Fruit fly (Drosophila melanogaster) whole organism, embryonic: ENCODE data around the gene CG34002.
A peak's percentile ranks its signal among the peaks of the same experiment; 100 is the strongest.

Experiments
- Abd-B ChIP-seq: fragments of 200-800 bp; sonication (Bioruptor generic); optimal IDR thresholded peaks from 2 replicates; lab custom pipeline; 2018; ENCODE audit warnings: missing biosample characterization, mild to moderate bottlenecking, missing genetic modification characterization, moderate library complexity
- Bdp1 ChIP-seq: fragments of 200-800 bp; sonication (Bioruptor generic); optimal IDR thresholded peaks from 3 replicates; lab custom pipeline; 2016; ENCODE audit warnings: missing biosample characterization, missing genetic modification characterization
- Bgb ChIP-seq: fragments of 200-800 bp; sonication (Bioruptor generic); IDR thresholded peaks from 2 replicates; pipeline ENCODE4 v1.3.6; 2022; ENCODE audit warnings: missing biosample characterization, missing genetic modification characterization; ENCODE audit not compliant: partially characterized antibody
- CG10321 ChIP-seq: fragments of 200-800 bp; sonication (Bioruptor generic); IDR thresholded peaks from 2 replicates; pipeline ENCODE4 v1.3.6; 2022; ENCODE audit warnings: missing biosample characterization, missing genetic modification characterization
- CG10654 ChIP-seq: fragments of 200-800 bp; sonication (Bioruptor generic); optimal IDR thresholded peaks from 2 replicates; lab custom pipeline; 2016; ENCODE audit warnings: missing biosample characterization, missing genetic modification characterization
- CG11456 ChIP-seq: fragments of 200-800 bp; sonication (Bioruptor generic); IDR thresholded peaks from 3 replicates; pipeline ENCODE4 v1.3.6; 2022; ENCODE audit warnings: missing biosample characterization, missing genetic modification characterization
- CG11696 ChIP-seq: fragments of 200-800 bp; sonication (Bioruptor generic); IDR thresholded peaks from 2 replicates; pipeline ENCODE4 v1.3.6; 2022; ENCODE audit warnings: missing biosample characterization, missing genetic modification characterization
- CG12299 ChIP-seq: fragments of 200-800 bp; sonication (Bioruptor generic); optimal IDR thresholded peaks from 2 replicates; lab custom pipeline; 2018; ENCODE audit warnings: missing biosample characterization, mild to moderate bottlenecking, missing genetic modification characterization
- CG12659 ChIP-seq: fragments of 200-800 bp; sonication (Bioruptor generic); optimal IDR thresholded peaks from 3 replicates; lab custom pipeline; 2017; ENCODE audit warnings: mild to moderate bottlenecking, missing biosample characterization, missing genetic modification reagents, missing genetic modification characterization
- CG13287 ChIP-seq: fragments of 200-800 bp; sonication (Bioruptor generic); IDR thresholded peaks from 2 replicates; pipeline ENCODE4 v1.3.6; 2022; ENCODE audit warnings: missing biosample characterization, missing genetic modification characterization; ENCODE audit not compliant: partially characterized antibody
- CG14050 ChIP-seq: fragments of 200-800 bp; sonication (Bioruptor generic); IDR thresholded peaks from 3 replicates; pipeline ENCODE4 v1.3.6; 2022; ENCODE audit warnings: missing biosample characterization, missing genetic modification characterization
- CG14667 ChIP-seq: fragments of 200-800 bp; sonication (Bioruptor generic); IDR thresholded peaks from 2 replicates; pipeline ENCODE4 v1.3.6; 2022; ENCODE audit warnings: missing biosample characterization, missing genetic modification characterization
- CG15601 ChIP-seq: fragments of 200-800 bp; sonication (Bioruptor generic); optimal IDR thresholded peaks from 3 replicates; lab custom pipeline; 2019; ENCODE audit warnings: missing biosample characterization, mild to moderate bottlenecking, missing genetic modification characterization, moderate library complexity
- CG15696 ChIP-seq: fragments of 200-800 bp; sonication (Bioruptor generic); optimal IDR thresholded peaks from 2 replicates; lab custom pipeline; 2019; ENCODE audit warnings: missing biosample characterization, mild to moderate bottlenecking, missing genetic modification characterization, moderate library complexity
- CG17186 ChIP-seq: fragments of 200-800 bp; sonication (Bioruptor generic); optimal IDR thresholded peaks from 3 replicates; lab custom pipeline; 2017; ENCODE audit warnings: missing biosample characterization, missing genetic modification reagents, missing genetic modification characterization
- CG17361 ChIP-seq: fragments of 200-800 bp; sonication (Bioruptor generic); IDR thresholded peaks from 3 replicates; pipeline ENCODE4 v1.3.6; 2022; ENCODE audit warnings: missing biosample characterization, missing genetic modification characterization
- CG4424 ChIP-seq: fragments of 200-800 bp; sonication (Bioruptor generic); optimal IDR thresholded peaks from 3 replicates; lab custom pipeline; 2016; ENCODE audit warnings: missing biosample characterization, missing genetic modification characterization
- CG4707 ChIP-seq: fragments of 200-800 bp; sonication (Bioruptor generic); optimal IDR thresholded peaks from 2 replicates; lab custom pipeline; 2018; ENCODE audit warnings: missing biosample characterization, mild to moderate bottlenecking, missing genetic modification characterization, moderate library complexity
- CG5245 ChIP-seq: fragments of 200-800 bp; sonication (Bioruptor generic); optimal IDR thresholded peaks from 3 replicates; lab custom pipeline; 2016; ENCODE audit warnings: missing biosample characterization, missing genetic modification characterization
- CG5953 ChIP-seq: fragments of 200-800 bp; sonication (Bioruptor generic); IDR thresholded peaks from 2 replicates; pipeline ENCODE4 v1.3.6; 2022; ENCODE audit warnings: missing biosample characterization, missing genetic modification characterization
- CG6813 ChIP-seq: fragments of 200-800 bp; sonication (Bioruptor generic); optimal IDR thresholded peaks from 2 replicates; lab custom pipeline; 2017; ENCODE audit warnings: missing biosample characterization, missing genetic modification characterization, mild to moderate bottlenecking, moderate library complexity, missing genetic modification reagents
- CG7963 ChIP-seq: fragments of 200-800 bp; sonication (Bioruptor generic); IDR thresholded peaks from 3 replicates; pipeline ENCODE4 v1.3.6; 2022; ENCODE audit warnings: missing biosample characterization, missing genetic modification characterization; ENCODE audit not compliant: partially characterized antibody
- CG8765 ChIP-seq: fragments of 200-800 bp; sonication (Bioruptor generic); IDR thresholded peaks from 2 replicates; pipeline ENCODE4 v1.3.6; 2022; ENCODE audit warnings: missing biosample characterization, missing genetic modification characterization
- CG9609 ChIP-seq: fragments of 200-800 bp; sonication (Bioruptor generic); optimal IDR thresholded peaks from 3 replicates; lab custom pipeline; 2016; ENCODE audit warnings: missing biosample characterization, missing genetic modification characterization
- CG9727 ChIP-seq: fragments of 200-800 bp; sonication (Bioruptor generic); optimal IDR thresholded peaks from 3 replicates; lab custom pipeline; 2017; ENCODE audit warnings: missing biosample characterization, mild to moderate bottlenecking, missing genetic modification characterization
- Dfd ChIP-seq, 2 experiments: fragments of >200 bp; optimal IDR thresholded peaks; 2 replicates each; lab custom pipeline; 2017; ENCODE audit warnings: missing biosample characterization in 2 of 2, missing genetic modification characterization in 2 of 2
- Drgx ChIP-seq: fragments of 200-800 bp; sonication (Bioruptor generic); IDR thresholded peaks from 2 replicates; pipeline ENCODE4 v1.3.6; 2022; ENCODE audit warnings: missing biosample characterization, missing genetic modification characterization
- Elba2 ChIP-seq: fragments of 200-800 bp; sonication (Bioruptor generic); optimal IDR thresholded peaks from 3 replicates; lab custom pipeline; 2016; ENCODE audit warnings: missing biosample characterization, missing genetic modification characterization
- Hsf ChIP-seq: fragments of 200-800 bp; sonication (Bioruptor generic); optimal IDR thresholded peaks from 3 replicates; lab custom pipeline; 2016; ENCODE audit warnings: missing biosample characterization, missing genetic modification characterization
- Mad ChIP-seq: fragments of 200-800 bp; sonication (Bioruptor generic); optimal IDR thresholded peaks from 2 replicates; lab custom pipeline; 2016; ENCODE audit warnings: missing biosample characterization, missing genetic modification characterization
- Rfx ChIP-seq: fragments of 200-800 bp; sonication (Bioruptor generic); IDR thresholded peaks from 2 replicates; pipeline ENCODE4 v1.3.6; 2022; ENCODE audit warnings: missing biosample characterization, missing genetic modification characterization
- Taf1 ChIP-seq: fragments of 200-800 bp; sonication (Bioruptor generic); IDR thresholded peaks from 2 replicates; pipeline ENCODE4 v1.3.6; 2022; ENCODE audit warnings: missing biosample characterization, missing genetic modification characterization
- abd-A ChIP-seq: fragments of 200-800 bp; sonication (Bioruptor generic); optimal IDR thresholded peaks from 3 replicates; lab custom pipeline; 2019; ENCODE audit warnings: missing biosample characterization, mild to moderate bottlenecking, missing genetic modification characterization, moderate library complexity
- ac ChIP-seq: fragments of 200-800 bp; sonication (Bioruptor generic); optimal IDR thresholded peaks from 3 replicates; lab custom pipeline; 2017; ENCODE audit warnings: missing biosample characterization, mild to moderate bottlenecking, missing genetic modification characterization
- btn ChIP-seq: fragments of 200-800 bp; sonication (Bioruptor generic); optimal IDR thresholded peaks from 2 replicates; lab custom pipeline; 2016; ENCODE audit warnings: missing biosample characterization, missing genetic modification characterization
- caup ChIP-seq: fragments of 200-800 bp; sonication (Bioruptor generic); optimal IDR thresholded peaks from 3 replicates; lab custom pipeline; 2017; ENCODE audit warnings: missing biosample characterization, mild to moderate bottlenecking, missing genetic modification characterization, moderate library complexity; ENCODE audit not compliant: severe bottlenecking
- dm ChIP-seq: fragments of 200-800 bp; sonication (Bioruptor generic); optimal IDR thresholded peaks from 3 replicates; lab custom pipeline; 2016; ENCODE audit warnings: missing biosample characterization, missing genetic modification characterization
- fd96Cb ChIP-seq: fragments of 200-800 bp; sonication (Bioruptor generic); optimal IDR thresholded peaks from 2 replicates; lab custom pipeline; 2018; ENCODE audit warnings: missing biosample characterization, mild to moderate bottlenecking, missing genetic modification characterization, moderate library complexity
- fru ChIP-seq: fragments of >200 bp; optimal IDR thresholded peaks from 2 replicates; lab custom pipeline; 2017
- gsb-n ChIP-seq: fragments of 200-800 bp; sonication (Bioruptor generic); optimal IDR thresholded peaks from 3 replicates; lab custom pipeline; 2018; ENCODE audit warnings: missing biosample characterization, mild to moderate bottlenecking, missing genetic modification characterization
- klu ChIP-seq: fragments of 200-800 bp; sonication (Bioruptor generic); IDR thresholded peaks from 2 replicates; pipeline ENCODE4 v1.3.6; 2022; ENCODE audit warnings: missing biosample characterization, missing genetic modification characterization
- lilli ChIP-seq: fragments of 200-800 bp; sonication (Bioruptor generic); optimal IDR thresholded peaks from 3 replicates; lab custom pipeline; 2016; ENCODE audit warnings: missing biosample characterization, missing genetic modification characterization
- prd ChIP-seq, 3 experiments: fragments of >200 bp in 2 of 3; fragments of 200-800 bp in 1 of 3; sonication (Bioruptor generic) in 1 of 3; optimal IDR thresholded peaks in 2 of 3; IDR thresholded peaks in 1 of 3; 2 replicates in 2 of 3; 3 replicates in 1 of 3; pipeline versions ENCODE4 v1.3.6 to Lab custom; 2017 to 2022; ENCODE audit warnings: missing biosample characterization in 1 of 3, missing genetic modification characterization in 1 of 3
- slp2 ChIP-seq: fragments of 200-800 bp; sonication (Bioruptor generic); optimal IDR thresholded peaks from 2 replicates; lab custom pipeline; 2016; ENCODE audit warnings: missing biosample characterization, missing genetic modification characterization
- ssp ChIP-seq: fragments of 200-800 bp; sonication (Bioruptor generic); IDR thresholded peaks from 2 replicates; pipeline ENCODE4 v1.3.6; 2022; ENCODE audit warnings: missing biosample characterization, missing genetic modification characterization
- stwl ChIP-seq: fragments of 200-800 bp; sonication (Bioruptor generic); optimal IDR thresholded peaks from 3 replicates; lab custom pipeline; 2018; ENCODE audit warnings: missing biosample characterization, mild to moderate bottlenecking, missing genetic modification characterization, moderate library complexity
- tin ChIP-seq: fragments of 200-800 bp; sonication (Bioruptor generic); optimal IDR thresholded peaks from 3 replicates; lab custom pipeline; 2016; ENCODE audit warnings: missing biosample characterization, missing genetic modification characterization
- toy ChIP-seq: fragments of 200-800 bp; sonication (Bioruptor generic); IDR thresholded peaks from 2 replicates; pipeline ENCODE4 v1.3.6; 2022; ENCODE audit warnings: missing biosample characterization, missing genetic modification characterization
- vfl ChIP-seq: fragments of 200-800 bp; sonication (Bioruptor generic); optimal IDR thresholded peaks from 2 replicates; lab custom pipeline; 2016; ENCODE audit warnings: missing biosample characterization, missing genetic modification characterization

CG34002 gene

DNA sequence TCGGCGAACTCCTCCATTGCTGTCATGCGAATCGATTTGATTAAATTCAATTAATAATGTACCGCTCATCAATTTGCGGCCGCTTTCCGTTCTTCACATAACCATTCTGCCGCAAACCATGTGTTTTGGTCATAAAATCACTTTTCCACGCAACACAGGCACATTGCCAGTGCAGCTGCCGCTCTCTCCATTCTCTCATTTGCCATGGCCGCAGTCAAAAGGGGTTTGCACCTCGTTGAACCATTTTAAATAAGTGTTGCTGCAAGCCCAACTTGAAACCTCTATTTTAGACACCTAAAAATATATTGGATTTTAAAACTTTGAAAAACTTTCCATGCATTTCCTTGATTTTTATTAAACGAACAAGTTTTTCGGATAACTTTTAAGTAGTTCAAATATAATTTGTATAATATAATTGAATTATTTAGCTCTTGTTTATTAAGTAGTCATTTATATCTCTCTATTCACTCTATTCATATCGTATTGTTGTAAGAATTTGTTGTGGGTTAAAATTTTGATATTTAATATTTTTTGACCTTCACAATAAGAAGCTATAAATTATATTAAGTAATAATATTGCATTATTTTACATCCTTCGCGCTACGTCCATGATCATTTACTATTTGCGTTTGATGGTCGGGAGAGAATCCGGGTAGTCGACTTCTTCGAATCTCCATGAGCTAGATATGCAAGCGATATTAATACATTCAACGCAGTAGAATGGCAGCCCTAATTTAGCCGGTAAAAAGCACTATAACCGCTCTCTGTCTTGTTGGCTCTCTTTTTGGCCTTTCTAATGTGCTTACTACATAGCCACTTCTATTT, 1.4 kb upstream of the CG34002 start, which contains the start of gene CG5535 (continued):
- TF ChIP-seq CG4424 (peak; percentile 86), CG8765 (GFP tag; lab: Robert Waterston, UW) (0 out of 2 replicates have a peak, but pooled peaks have one; percentile 17), CG5953 (GFP tag; lab: Robert Waterston, UW) (peak; percentile 74), CG17361 (GFP tag; lab: Robert Waterston, UW) (peak; percentile 99), toy (GFP tag; lab: Robert Waterston, UW) (no peak; the same call in 1 of the 2 replicates), Hsf (peak; percentile 56), CG12299 (tag; lab: Kevin White, UChicago) (peak; percentile 47), CG9609 (GFP tag; lab: Kevin White, UChicago) (peak; percentile 25), CG10654 (GFP tag; lab: Kevin White, UChicago) (peak; percentile 43), dm (GFP tag; lab: Kevin White, UChicago) (peak; percentile 38), CG13287 (GFP tag; lab: Robert Waterston, UW) (peak; percentile 10; the same call in 1 of the 2 replicates), CG4707 (GFP tag; lab: Kevin White, UChicago) (peak; percentile 26), Bgb (GFP tag; lab: Robert Waterston, UW) (no peak), fru (no peak), CG10321 (no peak), Mad (GFP tag; lab: Kevin White, UChicago) (peak; percentile 7), abd-A (tag; lab: Kevin White, UChicago) (no peak), CG11696 (GFP tag; lab: Robert Waterston, UW) (0 out of 2 replicates have a peak, but pooled peaks have one; percentile 14), CG14050 (GFP tag; lab: Robert Waterston, UW) (peak; percentile 29; the same call in 2 of the 3 replicates), slp2 (peak; percentile 21), Bdp1 (GFP tag; lab: Kevin White, UChicago) (no peak), Rfx (GFP tag; lab: Robert Waterston, UW) (peak; percentile 88), klu (GFP tag; lab: Robert Waterston, UW) (peak; percentile 52), Taf1 (GFP tag; lab: Robert Waterston, UW) (peak; percentile 49), Elba2 (GFP tag; lab: Kevin White, UChicago) (no peak), fd96Cb (tag; lab: Kevin White, UChicago) (peak; percentile 76), Drgx (GFP tag; lab: Robert Waterston, UW) (peak; percentile 59), ac (GFP tag; lab: Kevin White, UChicago) (no peak), CG14667 (GFP tag; lab: Robert Waterston, UW) (peak; percentile 49), Abd-B (GFP tag; lab: Kevin White, UChicago) (peak; percentile 75), stwl (peak; percentile 20), CG5245 (peak; percentile 66), tin (peak; percentile 69), CG6813 (GFP tag; lab: Kevin White, UChicago) (peak; percentile 71), caup (peak; percentile 56), CG12659 (peak; percentile 93), CG9727 (GFP tag; lab: Kevin White, UChicago) (peak; percentile 91), CG11456 (GFP tag; lab: Robert Waterston, UW) (peak; percentile 77), CG7963 (GFP tag; lab: Robert Waterston, UW) (no peak), CG15696 (tag; lab: Kevin White, UChicago) (peak; percentile 61), CG17186 (GFP tag; lab: Kevin White, UChicago) (no peak), gsb-n (tag; lab: Kevin White, UChicago) (peak; percentile 59), lilli (GFP tag; lab: Kevin White, UChicago) (peak; percentile 64), Dfd (GFP tag; optimal IDR thresholded peaks at IDR 0.05; lab: Kevin White, UChicago) (no peak), vfl (GFP tag; lab: Kevin White, UChicago) (no peak), CG15601 (tag; lab: Kevin White, UChicago) (peak; percentile 82), ssp (peak; percentile 34; the same call in 1 of the 2 replicates), btn (no peak), prd (optimal IDR thresholded peaks at IDR 0.05; lab: Kevin White, UChicago) (no peak), prd (GFP tag; IDR thresholded peaks at IDR 0.05; lab: Robert Waterston, UW) (peak; percentile 62)
